Worm (Caenorhabditis elegans) whole organism, late embryonic: ENCODE measurements around the gene mdt-21.

Experiments
- T23F11.4 ChIP-seq: fragments of 200-800 bp; sonication (Bioruptor generic); optimal IDR thresholded peaks from 2 replicates; lab custom pipeline; 2018; ENCODE audit warnings: mild to moderate bottlenecking, missing genetic modification characterization, missing compliant biosample characterization
- pha-4 ChIP-seq: fragments of 150-350 bp; optimal IDR thresholded peaks from 2 replicates; lab custom pipeline; 2018; ENCODE audit warnings: missing biosample characterization, missing genetic modification reagents, missing genetic modification characterization

DNA sequence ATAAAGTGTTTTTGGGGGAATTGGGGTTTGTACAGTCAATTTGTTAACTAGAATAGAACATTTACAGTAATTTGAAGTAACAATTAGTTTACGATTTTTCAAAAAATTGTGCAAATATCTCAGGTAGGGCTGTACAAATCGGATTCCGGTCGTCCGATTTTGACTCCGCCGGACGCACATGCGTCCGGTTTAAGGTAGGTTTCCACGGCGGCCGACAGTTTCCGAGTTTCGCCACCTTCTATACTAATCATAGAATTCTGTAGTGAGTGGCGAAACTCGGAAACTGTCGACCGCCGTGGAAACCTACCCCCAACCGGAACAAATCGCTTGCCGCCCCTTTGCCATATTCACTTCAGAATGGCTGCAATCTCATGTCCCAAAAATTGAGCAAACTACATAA is 12.1 kb downstream of the mdt-21 start:
- TF ChIP-seq T23F11.4 (GFP tag; lab: Kevin White, UChicago) (no peak), pha-4 (tag; lab: Kevin White, UChicago) (no peak)
